Fruit fly (Drosophila melanogaster) whole organism, embryonic: ENCODE data around the gene Or82a.

Source experiments
- Antp ChIP-seq: fragments of 200-800 bp; sonication (Bioruptor generic); optimal IDR thresholded peaks from 3 replicates; lab custom pipeline; 2016; ENCODE audit warnings: missing biosample characterization, missing genetic modification characterization
- B-H1 ChIP-seq: fragments of 200-800 bp; sonication (Bioruptor generic); IDR thresholded peaks from 3 replicates; pipeline ENCODE4 v1.3.6; 2022; ENCODE audit warnings: missing biosample characterization, missing genetic modification characterization
- CG10209 ChIP-seq: fragments of 200-800 bp; sonication (Bioruptor generic); optimal IDR thresholded peaks from 3 replicates; lab custom pipeline; 2017; ENCODE audit warnings: missing biosample characterization, mild to moderate bottlenecking, missing genetic modification characterization, missing genetic modification reagents
- CG10959 ChIP-seq: fragments of 200-800 bp; sonication (Bioruptor generic); IDR thresholded peaks from 2 replicates; pipeline ENCODE4 v1.3.6; 2022; ENCODE audit warnings: missing biosample characterization, missing genetic modification characterization
- CG11456 ChIP-seq: fragments of 200-800 bp; sonication (Bioruptor generic); IDR thresholded peaks from 3 replicates; pipeline ENCODE4 v1.3.6; 2022; ENCODE audit warnings: missing biosample characterization, missing genetic modification characterization
- CG11723 ChIP-seq: fragments of 200-800 bp; sonication (Bioruptor generic); optimal IDR thresholded peaks from 2 replicates; lab custom pipeline; 2017; ENCODE audit warnings: missing biosample characterization, mild to moderate bottlenecking, missing genetic modification characterization
- CG12236 ChIP-seq: fragments of 200-800 bp; sonication (Bioruptor generic); optimal IDR thresholded peaks from 2 replicates; lab custom pipeline; 2016; ENCODE audit warnings: missing biosample characterization, missing genetic modification characterization
- CG13424 ChIP-seq: fragments of 200-800 bp; sonication (Bioruptor generic); optimal IDR thresholded peaks from 2 replicates; lab custom pipeline; 2019; ENCODE audit warnings: missing biosample characterization, mild to moderate bottlenecking, missing genetic modification characterization, moderate library complexity
- CG1603 ChIP-seq: fragments of 200-800 bp; sonication (Bioruptor generic); optimal IDR thresholded peaks from 2 replicates; lab custom pipeline; 2019; ENCODE audit warnings: missing biosample characterization, mild to moderate bottlenecking, missing genetic modification characterization, moderate library complexity
- CG16863 ChIP-seq: fragments of 200-800 bp; sonication (Bioruptor generic); optimal IDR thresholded peaks from 3 replicates; lab custom pipeline; 2016; ENCODE audit warnings: missing biosample characterization, missing genetic modification characterization
- CG17186 ChIP-seq: fragments of 200-800 bp; sonication (Bioruptor generic); optimal IDR thresholded peaks from 3 replicates; lab custom pipeline; 2017; ENCODE audit warnings: missing biosample characterization, missing genetic modification reagents, missing genetic modification characterization
- CG18599 ChIP-seq: fragments of 200-800 bp; sonication (Bioruptor generic); optimal IDR thresholded peaks from 3 replicates; lab custom pipeline; 2017; ENCODE audit warnings: missing biosample characterization, missing genetic modification characterization, mild to moderate bottlenecking, moderate library complexity, missing genetic modification reagents
- CG18764 ChIP-seq: fragments of 200-800 bp; sonication (Bioruptor generic); optimal IDR thresholded peaks from 3 replicates; lab custom pipeline; 2016; ENCODE audit warnings: missing biosample characterization, missing genetic modification characterization
- CG2889 ChIP-seq: fragments of 200-800 bp; sonication (Bioruptor generic); IDR thresholded peaks from 3 replicates; pipeline ENCODE4 v1.3.6; 2022; ENCODE audit warnings: missing biosample characterization, missing genetic modification characterization
- CG31388 ChIP-seq: fragments of 200-800 bp; sonication (Bioruptor generic); optimal IDR thresholded peaks from 2 replicates; lab custom pipeline; 2016; ENCODE audit warnings: missing biosample characterization, missing genetic modification characterization
- CG33213 ChIP-seq: fragments of 200-800 bp; sonication (Bioruptor generic); optimal IDR thresholded peaks from 3 replicates; lab custom pipeline; 2016; ENCODE audit warnings: missing biosample characterization, missing genetic modification characterization
- CG34376 ChIP-seq: fragments of 200-800 bp; sonication (Bioruptor generic); optimal IDR thresholded peaks from 2 replicates; lab custom pipeline; 2018; ENCODE audit warnings: missing biosample characterization, mild to moderate bottlenecking, missing genetic modification characterization
- CG4360 ChIP-seq: fragments of 200-800 bp; sonication (Bioruptor generic); IDR thresholded peaks from 2 replicates; pipeline ENCODE4 v1.3.6; 2022; ENCODE audit warnings: missing biosample characterization, missing genetic modification characterization
- CG6272 ChIP-seq: fragments of 200-800 bp; sonication (Bioruptor generic); IDR thresholded peaks from 2 replicates; pipeline ENCODE4 v1.3.6; 2022; ENCODE audit warnings: missing biosample characterization, missing genetic modification characterization
- CG6689 ChIP-seq: fragments of 200-800 bp; sonication (Bioruptor generic); IDR thresholded peaks from 2 replicates; pipeline ENCODE4 v1.3.6; 2022; ENCODE audit warnings: missing biosample characterization, missing genetic modification characterization
- CG7271 ChIP-seq: fragments of 200-800 bp; sonication (Bioruptor generic); optimal IDR thresholded peaks from 2 replicates; lab custom pipeline; 2018; ENCODE audit warnings: missing biosample characterization, mild to moderate bottlenecking, missing genetic modification characterization, moderate library complexity
- CG7372 ChIP-seq: fragments of 200-800 bp; sonication (Bioruptor generic); IDR thresholded peaks from 2 replicates; pipeline ENCODE4 v1.3.6; 2022; ENCODE audit warnings: missing biosample characterization, missing genetic modification characterization
- CG7556 ChIP-seq: fragments of 200-800 bp; sonication (Bioruptor generic); optimal IDR thresholded peaks from 2 replicates; lab custom pipeline; 2017; ENCODE audit warnings: missing biosample characterization, mild to moderate bottlenecking, missing genetic modification characterization
- CG8924 ChIP-seq: fragments of 200-800 bp; optimal IDR thresholded peaks from 3 replicates; lab custom pipeline; 2019; ENCODE audit warnings: missing biosample characterization, mild to moderate bottlenecking, missing genetic modification characterization, moderate library complexity
- Dbx ChIP-seq: fragments of 200-800 bp; sonication (Bioruptor generic); IDR thresholded peaks from 3 replicates; pipeline ENCODE4 v1.3.6; 2022; ENCODE audit warnings: missing biosample characterization, missing genetic modification characterization
- E2f1 ChIP-seq: fragments of 200-800 bp; sonication (Bioruptor generic); IDR thresholded peaks from 2 replicates; pipeline ENCODE4 v1.3.6; 2022; ENCODE audit warnings: missing biosample characterization, missing genetic modification characterization
- Hr39 ChIP-seq: fragments of >200 bp; optimal IDR thresholded peaks from 2 replicates; lab custom pipeline; 2017
- Lim3 ChIP-seq: fragments of 200-800 bp; sonication (Bioruptor generic); IDR thresholded peaks from 2 replicates; pipeline ENCODE4 v1.3.6; 2022; ENCODE audit warnings: missing biosample characterization, missing genetic modification characterization
- MTF-1 ChIP-seq: fragments of 200-800 bp; sonication (Bioruptor generic); optimal IDR thresholded peaks from 2 replicates; lab custom pipeline; 2018; ENCODE audit warnings: missing biosample characterization, mild to moderate bottlenecking, missing genetic modification characterization, borderline replicate concordance
- Nf-YA ChIP-seq: fragments of 200-800 bp; sonication (Bioruptor generic); IDR thresholded peaks from 2 replicates; pipeline ENCODE4 v1.3.6; 2022; ENCODE audit warnings: missing biosample characterization, missing genetic modification characterization
- Pdp1 ChIP-seq, 2 experiments: fragments of 200-800 bp; sonication (Bioruptor generic); optimal IDR thresholded peaks; 3 replicates each; lab custom pipeline; 2016; ENCODE audit warnings: missing biosample characterization in 2 of 2, missing genetic modification characterization in 2 of 2, mild to moderate bottlenecking in 1 of 2, moderate library complexity in 1 of 2
- Sry-β ChIP-seq: fragments of 200-800 bp; sonication (Bioruptor generic); optimal IDR thresholded peaks from 2 replicates; lab custom pipeline; 2018; ENCODE audit warnings: missing biosample characterization, mild to moderate bottlenecking, missing genetic modification characterization, moderate library complexity
- Ssrp ChIP-seq: fragments of 200-800 bp; sonication (Bioruptor generic); optimal IDR thresholded peaks from 2 replicates; lab custom pipeline; 2018; ENCODE audit warnings: missing biosample characterization, mild to moderate bottlenecking, missing genetic modification characterization, moderate library complexity
- Xbp1 ChIP-seq: fragments of 200-800 bp; sonication (Bioruptor generic); optimal IDR thresholded peaks from 3 replicates; lab custom pipeline; 2016; ENCODE audit warnings: missing biosample characterization, mild to moderate bottlenecking, missing genetic modification characterization
- bbx ChIP-seq: fragments of 200-800 bp; sonication (Bioruptor generic); IDR thresholded peaks from 2 replicates; pipeline ENCODE4 v1.3.6; 2022; ENCODE audit warnings: missing biosample characterization, missing genetic modification characterization; ENCODE audit not compliant: partially characterized antibody
- ci ChIP-seq: fragments of 200-800 bp; sonication (Bioruptor generic); IDR thresholded peaks from 3 replicates; pipeline ENCODE4 v1.3.6; 2022; ENCODE audit warnings: missing biosample characterization, missing genetic modification characterization
- croc ChIP-seq: fragments of 200-800 bp; sonication (Bioruptor generic); conservative IDR thresholded peaks from 3 replicates; pipeline ENCODE4 v1.3.6; 2022; ENCODE audit warnings: missing biosample characterization, missing genetic modification characterization
- dati ChIP-seq: fragments of 200-800 bp; sonication (Bioruptor generic); IDR thresholded peaks from 2 replicates; pipeline ENCODE4 v1.3.6; 2022; ENCODE audit warnings: missing biosample characterization, missing genetic modification characterization
- disco-r ChIP-seq: fragments of 200-800 bp; sonication (Bioruptor generic); optimal IDR thresholded peaks from 2 replicates; lab custom pipeline; 2016; ENCODE audit warnings: missing biosample characterization, missing genetic modification characterization
- eve ChIP-seq, 2 experiments: fragments of >200 bp; optimal IDR thresholded peaks; 2 replicates each; lab custom pipeline; 2017; ENCODE audit warnings: missing biosample characterization in 2 of 2, missing genetic modification characterization in 2 of 2
- ftz-f1 ChIP-seq: fragments of 200-800 bp; sonication (Bioruptor generic); optimal IDR thresholded peaks from 2 replicates; lab custom pipeline; 2016; ENCODE audit warnings: missing biosample characterization, missing genetic modification characterization
- lola ChIP-seq, 3 experiments: fragments of >200 bp in 2 of 3; fragments of 200-800 bp in 1 of 3; sonication (Bioruptor generic) in 1 of 3; optimal IDR thresholded peaks; 2 replicates each; lab custom pipeline; 2017 to 2019; ENCODE audit warnings: missing biosample characterization in 3 of 3, missing genetic modification characterization in 3 of 3, mild to moderate bottlenecking in 1 of 3, moderate library complexity in 1 of 3
- pb ChIP-seq: fragments of 200-800 bp; sonication (Bioruptor generic); optimal IDR thresholded peaks from 3 replicates; lab custom pipeline; 2016; ENCODE audit warnings: missing biosample characterization, missing genetic modification characterization
- pros ChIP-seq: fragments of 200-800 bp; sonication (Bioruptor generic); optimal IDR thresholded peaks from 3 replicates; lab custom pipeline; 2019; ENCODE audit warnings: missing biosample characterization, mild to moderate bottlenecking, missing genetic modification characterization, moderate library complexity
- run ChIP-seq: fragments of 200-800 bp; sonication (Bioruptor generic); optimal IDR thresholded peaks from 3 replicates; lab custom pipeline; 2018; ENCODE audit warnings: missing biosample characterization, mild to moderate bottlenecking, missing genetic modification characterization
- sqz ChIP-seq: fragments of 200-800 bp; sonication (Bioruptor generic); optimal IDR thresholded peaks from 3 replicates; lab custom pipeline; 2018; ENCODE audit warnings: missing biosample characterization, mild to moderate bottlenecking, missing genetic modification characterization
- unc-4 ChIP-seq: fragments of 200-800 bp; sonication (Bioruptor generic); IDR thresholded peaks from 2 replicates; pipeline ENCODE4 v1.3.6; 2022; ENCODE audit warnings: missing biosample characterization, missing genetic modification characterization; ENCODE audit not compliant: partially characterized antibody
- vvl ChIP-seq: fragments of 200-800 bp; sonication (Bioruptor generic); IDR thresholded peaks from 2 replicates; pipeline ENCODE4 v1.3.6; 2022; ENCODE audit warnings: missing biosample characterization, missing genetic modification characterization
- wor ChIP-seq: fragments of 200-800 bp; sonication (Bioruptor generic); IDR thresholded peaks from 2 replicates; pipeline ENCODE4 v1.3.6; 2022; ENCODE audit warnings: missing biosample characterization, missing genetic modification characterization

The Or82a gene

dm6 chr3R:4281119-4281861 is 24.5 kb downstream of the Or82a start (continued):
- peak in 1 of 2 experiments; percentile 89 for TF ChIP-seq Pdp1 (GFP tag; optimal IDR thresholded peaks at IDR 0.05; lab: Kevin White, UChicago)
- TF ChIP-seq CG18599 (GFP tag; lab: Kevin White, UChicago) = peak; percentile 32
- TF ChIP-seq bbx (GFP tag; lab: Robert Waterston, UW) = peak; percentile 16; the same call in 1 of the 2 replicates
- no peak for TF ChIP-seq CG10209 (GFP tag; lab: Kevin White, UChicago)
- TF ChIP-seq CG6689 (GFP tag; lab: Robert Waterston, UW) = 0 out of 2 replicates have a peak, but pooled peaks have one; percentile 8
- peak; percentile 4 for TF ChIP-seq CG34376
- TF ChIP-seq MTF-1 (GFP tag; lab: Kevin White, UChicago) = no peak
- no peak for TF ChIP-seq pb
- TF ChIP-seq CG7372 (GFP tag; lab: Robert Waterston, UW) = 0 out of 2 replicates have a peak, but pooled peaks have one; percentile 23
- TF ChIP-seq, all 482 proteins: peak for 40

- TF ChIP-seq CG16863 (GFP tag; lab: Kevin White, UChicago) = no peak
- TF ChIP-seq Xbp1 (GFP tag; lab: Kevin White, UChicago) = no peak
- no peak for TF ChIP-seq Ssrp (tag; lab: Kevin White, UChicago)
- no peak for TF ChIP-seq CG12236
- no peak for TF ChIP-seq ci (GFP tag; lab: Robert Waterston, UW)
- TF ChIP-seq CG31388 = no peak
- TF ChIP-seq lola (GFP tag; optimal IDR thresholded peaks at IDR 0.05; lab: Kevin White, UChicago) = no peak
- TF ChIP-seq run (tag; lab: Kevin White, UChicago) = no peak
- no peak for TF ChIP-seq dati
- TF ChIP-seq CG4360 = no peak
- no peak for TF ChIP-seq sqz (GFP tag; lab: Kevin White, UChicago)
- TF ChIP-seq vvl (GFP tag; lab: Robert Waterston, UW) = no peak
- no peak for TF ChIP-seq CG11456
- TF ChIP-seq Dbx (GFP tag; lab: Robert Waterston, UW) = no peak
- no peak for TF ChIP-seq CG18764 (GFP tag; lab: Kevin White, UChicago)
- no peak for TF ChIP-seq Lim3
- no peak for TF ChIP-seq E2f1 (GFP tag; lab: Robert Waterston, UW)
- TF ChIP-seq pros (GFP tag; lab: Kevin White, UChicago) = no peak
- TF ChIP-seq ftz-f1 (GFP tag; lab: Kevin White, UChicago) = no peak
- no peak for TF ChIP-seq Nf-YA
- TF ChIP-seq croc = no peak
- no peak for TF ChIP-seq CG17186 (GFP tag; lab: Kevin White, UChicago)
- TF ChIP-seq CG6272 = no peak
- no peak for TF ChIP-seq Hr39
- no peak for TF ChIP-seq wor (GFP tag; lab: Robert Waterston, UW)
- TF ChIP-seq B-H1 (GFP tag; lab: Robert Waterston, UW) = no peak
- TF ChIP-seq eve (GFP tag; optimal IDR thresholded peaks at IDR 0.05; lab: Kevin White, UChicago) = no peak
- no peak for TF ChIP-seq CG13424 (tag; lab: Kevin White, UChicago)
- TF ChIP-seq CG7556 (GFP tag; lab: Kevin White, UChicago) = no peak
- TF ChIP-seq CG8924 (tag; lab: Kevin White, UChicago) = no peak
- TF ChIP-seq CG10959 (GFP tag; lab: Robert Waterston, UW) = no peak
- no peak for TF ChIP-seq disco-r
- TF ChIP-seq CG11723 (GFP tag; lab: Kevin White, UChicago) = no peak
- TF ChIP-seq unc-4 = 0 out of 2 replicates have a peak, but pooled peaks have one; percentile 12
- TF ChIP-seq Sry-β = no peak
- no peak for TF ChIP-seq CG7271 (tag; lab: Kevin White, UChicago)
- no peak for TF ChIP-seq CG1603
- no peak for TF ChIP-seq Antp
- TF ChIP-seq CG33213 (GFP tag; lab: Kevin White, UChicago) = no peak
- TF ChIP-seq CG2889 (GFP tag; lab: Robert Waterston, UW) = no peak
Observed at dm6 chr3R:4282207-4282606, 25.4 kb downstream of the Or82a start.
